Fruit fly (Drosophila melanogaster): Measurements from ENCODE around the gene CG31886.

The CG31886 gene

DNA sequence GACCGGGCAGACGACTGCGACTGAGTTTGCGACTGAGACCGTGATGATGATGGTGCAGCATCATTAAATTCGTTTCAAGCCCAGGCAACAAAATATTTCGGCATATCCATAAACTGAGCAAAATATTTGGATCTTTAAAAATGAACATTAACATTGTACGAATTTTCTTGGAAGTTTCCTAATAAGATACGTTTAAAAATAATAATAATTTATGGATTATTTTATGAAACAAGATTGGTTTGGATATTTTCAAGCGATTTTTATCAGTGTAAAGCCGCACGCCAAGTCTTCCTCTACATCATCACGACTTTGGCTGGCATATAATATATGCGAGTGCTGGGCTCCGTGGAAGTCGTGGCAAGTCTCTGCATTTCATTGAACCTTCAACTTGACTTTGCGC, 38.6 kb downstream of the CG31886 start (continued):
- TF ChIP-seq Smox (GFP tag; optimal IDR thresholded peaks at IDR 0.05), result peak; percentile 79
- peak; percentile 87 for TF ChIP-seq dsx (GFP tag; optimal IDR thresholded peaks at IDR 0.05; ENCODE audit: poor library complexity, severe bottlenecking)
- peak; percentile 68 for TF ChIP-seq cyc (GFP tag; optimal IDR thresholded peaks at IDR 0.05)
- peak; percentile 39 for TF ChIP-seq Ets21C (GFP tag; optimal IDR thresholded peaks at IDR 0.05)
- TF ChIP-seq Sox14 (GFP tag; optimal IDR thresholded peaks at IDR 0.05), result peak; percentile 64
- peak; percentile 32 for TF ChIP-seq dac (GFP tag; optimal IDR thresholded peaks at IDR 0.05)
- TF ChIP-seq CG16779 (tag; optimal IDR thresholded peaks at IDR 0.05), result peak; percentile 51
- TF ChIP-seq esn (GFP tag; optimal IDR thresholded peaks at IDR 0.05), result peak; percentile 87
- TF ChIP-seq OdsH (GFP tag; optimal IDR thresholded peaks at IDR 0.05), result peak; percentile 82
- TF ChIP-seq topi (GFP tag; optimal IDR thresholded peaks at IDR 0.05), result peak; percentile 82
- TF ChIP-seq Sox102F (GFP tag; optimal IDR thresholded peaks at IDR 0.05), result peak; percentile 75
- TF ChIP-seq pdm3 (GFP tag; optimal IDR thresholded peaks at IDR 0.05), result peak; percentile 75
- TF ChIP-seq CG11902 (GFP tag; optimal IDR thresholded peaks at IDR 0.05), result peak; percentile 58
- peak; percentile 78 for TF ChIP-seq net (GFP tag; optimal IDR thresholded peaks at IDR 0.05)
- peak; percentile 75 for TF ChIP-seq CG32006 (GFP tag; optimal IDR thresholded peaks at IDR 0.05)

DNA sequence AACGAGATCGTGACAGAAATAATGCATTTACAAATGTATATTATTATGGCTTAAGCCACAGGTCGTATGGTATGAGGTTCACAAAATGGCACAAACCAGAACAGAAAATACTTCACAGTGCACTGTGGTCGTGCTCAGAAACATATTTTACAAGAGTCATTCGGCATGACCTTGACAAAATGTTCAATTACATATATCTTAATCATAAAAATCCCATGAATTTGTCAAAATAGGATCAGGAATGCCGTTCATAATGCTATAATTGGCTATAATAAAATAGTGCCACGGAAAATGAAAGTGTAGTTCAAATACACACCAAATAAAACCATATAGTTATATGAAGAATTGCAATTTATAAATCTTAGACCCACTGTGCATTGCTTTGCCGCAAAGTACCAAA, 39.2 kb downstream of the CG31886 start:
- TF ChIP-seq CG10669 (GFP tag; optimal IDR thresholded peaks at IDR 0.05) (peak; percentile 74), CG34406 (GFP tag; optimal IDR thresholded peaks at IDR 0.05) (peak; percentile 14), fd59A (GFP tag; optimal IDR thresholded peaks at IDR 0.05) (peak; percentile 64), topi (GFP tag; optimal IDR thresholded peaks at IDR 0.05) (no peak), CG32006 (GFP tag; optimal IDR thresholded peaks at IDR 0.05) (peak; percentile 76), Blimp-1 (GFP tag; optimal IDR thresholded peaks at IDR 0.05) (no peak), CG10631 (GFP tag; optimal IDR thresholded peaks at IDR 0.05) (peak; percentile 57), Eip75B (GFP tag; optimal IDR thresholded peaks at IDR 0.05) (peak; percentile 33), Gug (GFP tag; IDR thresholded peaks at IDR 0.05) (0 out of 2 replicates have a peak, but pooled peaks have one; percentile 32), achi (GFP tag; optimal IDR thresholded peaks at IDR 0.05) (peak; percentile 57), fd85E (GFP tag; optimal IDR thresholded peaks at IDR 0.05) (no peak), net (GFP tag; optimal IDR thresholded peaks at IDR 0.05) (no peak), Ets96B (tag; optimal IDR thresholded peaks at IDR 0.05) (peak; percentile 42), cyc (GFP tag; optimal IDR thresholded peaks at IDR 0.05) (no peak), Lpt (GFP tag; optimal IDR thresholded peaks at IDR 0.05) (peak; percentile 49), CG3032 (tag; optimal IDR thresholded peaks at IDR 0.05) (peak; percentile 72), dac (GFP tag; optimal IDR thresholded peaks at IDR 0.05) (peak; percentile 2), CG1621 (tag; optimal IDR thresholded peaks at IDR 0.05) (peak; percentile 25), CG6792 (GFP tag; optimal IDR thresholded peaks at IDR 0.05) (peak; percentile 14), salr (GFP tag; optimal IDR thresholded peaks at IDR 0.05) (peak; percentile 26 to 29), ss (GFP tag; optimal IDR thresholded peaks at IDR 0.05) (peak in 1 of 2 experiments; percentile 38), CG8632 (GFP tag; optimal IDR thresholded peaks at IDR 0.05) (peak; percentile 23), dsx (GFP tag; optimal IDR thresholded peaks at IDR 0.05; ENCODE audit: poor library complexity, severe bottlenecking) (peak; percentile 50), CG15336 (GFP tag; IDR thresholded peaks at IDR 0.05) (peak; percentile 62), CG8119 (GFP tag; IDR thresholded peaks at IDR 0.05) (peak; percentile 65), acj6 (GFP tag; optimal IDR thresholded peaks at IDR 0.05) (peak; percentile 54), CG11294 (GFP tag; IDR thresholded peaks at IDR 0.05) (0 out of 2 replicates have a peak, but pooled peaks have one; percentile 28), pdm3 (GFP tag; optimal IDR thresholded peaks at IDR 0.05) (peak; percentile 67), CG6163 (GFP tag; IDR thresholded peaks at IDR 0.05) (peak; percentile 45; the same call in 2 of the 3 replicates), CG4318 (GFP tag; optimal IDR thresholded peaks at IDR 0.05) (peak; percentile 62), fkh (GFP tag; optimal IDR thresholded peaks at IDR 0.05) (no peak), svp (GFP tag) (no peak), OdsH (GFP tag; optimal IDR thresholded peaks at IDR 0.05) (peak; percentile 53), Sox14 (GFP tag; optimal IDR thresholded peaks at IDR 0.05) (peak; percentile 53), lz (GFP tag; optimal IDR thresholded peaks at IDR 0.05) (no peak), Hr39 (GFP tag; optimal IDR thresholded peaks at IDR 0.05) (peak; percentile 17), CG6276 (GFP tag; optimal IDR thresholded peaks at IDR 0.05) (peak; percentile 51), CG6808 (GFP tag; optimal IDR thresholded peaks at IDR 0.05) (peak; percentile 70), Eip78C (GFP tag) (peak; percentile 91), eg (GFP tag; IDR thresholded peaks at IDR 0.05) (0 out of 3 replicates have a peak, but pooled peaks have one; percentile 26), CG31627 (GFP tag; optimal IDR thresholded peaks at IDR 0.05) (no peak), CG11762 (GFP tag; optimal IDR thresholded peaks at IDR 0.05; ENCODE audit: insufficient read depth) (peak; percentile 25)

All from whole organism, prepupa.